Fruit fly (Drosophila melanogaster) S2 (cell line): Measurements from ENCODE around the gene emc.

Source experiments
- CG8478 ChIP-seq: fragments of >200 bp; optimal IDR thresholded peaks from 2 replicates; lab custom pipeline; 2018
- CTCF ChIP-seq, 2 experiments: fragments of >200 bp; optimal IDR thresholded peaks; 2 replicates each; lab custom pipeline; 2018

dm6 chr3L:802700-803273 is 53.6 kb downstream of the emc start:
- TF ChIP-seq CTCF (optimal IDR thresholded peaks at IDR 0.05; lab: Kevin White, UChicago) = no peak
- TF ChIP-seq CG8478 = no peak
